Fruit fly (Drosophila melanogaster) whole organism, embryonic: ENCODE results near the gene CkIIalpha-i3.

Experiments used
- Ada2b ChIP-seq: fragments of 200-800 bp; sonication (Bioruptor generic); IDR thresholded peaks from 2 replicates; pipeline ENCODE4 v1.3.6; 2022; ENCODE audit warnings: missing biosample characterization, missing genetic modification characterization
- Aef1 ChIP-seq: fragments of 200-800 bp; sonication (Bioruptor generic); IDR thresholded peaks from 3 replicates; pipeline ENCODE4 v1.3.6; 2022; ENCODE audit warnings: missing biosample characterization, missing genetic modification characterization
- Antp ChIP-seq: fragments of 200-800 bp; sonication (Bioruptor generic); optimal IDR thresholded peaks from 3 replicates; lab custom pipeline; 2016; ENCODE audit warnings: missing biosample characterization, missing genetic modification characterization
- B-H1 ChIP-seq: fragments of 200-800 bp; sonication (Bioruptor generic); IDR thresholded peaks from 3 replicates; pipeline ENCODE4 v1.3.6; 2022; ENCODE audit warnings: missing biosample characterization, missing genetic modification characterization
- Blimp-1 ChIP-seq: fragments of 200-800 bp; sonication (Bioruptor generic); optimal IDR thresholded peaks from 3 replicates; lab custom pipeline; 2018; ENCODE audit warnings: missing biosample characterization, missing genetic modification characterization, mild to moderate bottlenecking, moderate library complexity, missing genetic modification reagents
- CG10267 ChIP-seq: fragments of 200-800 bp; sonication (Bioruptor generic); optimal IDR thresholded peaks from 2 replicates; lab custom pipeline; 2018; ENCODE audit warnings: missing biosample characterization, mild to moderate bottlenecking, missing genetic modification characterization, moderate library complexity
- CG11723 ChIP-seq: fragments of 200-800 bp; sonication (Bioruptor generic); optimal IDR thresholded peaks from 2 replicates; lab custom pipeline; 2017; ENCODE audit warnings: missing biosample characterization, mild to moderate bottlenecking, missing genetic modification characterization
- CG12391 ChIP-seq: fragments of 200-800 bp; sonication (Bioruptor generic); optimal IDR thresholded peaks from 3 replicates; lab custom pipeline; 2018; ENCODE audit warnings: missing biosample characterization, mild to moderate bottlenecking, missing genetic modification characterization, moderate library complexity
- CG13624 ChIP-seq: fragments of 200-800 bp; sonication (Bioruptor generic); optimal IDR thresholded peaks from 2 replicates; lab custom pipeline; 2016; ENCODE audit warnings: missing biosample characterization, missing genetic modification characterization
- CG14441 ChIP-seq: fragments of 200-800 bp; sonication (Bioruptor generic); IDR thresholded peaks from 2 replicates; pipeline ENCODE4 v1.3.6; 2022; ENCODE audit warnings: missing biosample characterization, missing genetic modification characterization
- CG17359 ChIP-seq: fragments of 200-800 bp; sonication (Bioruptor generic); optimal IDR thresholded peaks from 3 replicates; lab custom pipeline; 2018; ENCODE audit warnings: missing biosample characterization, mild to moderate bottlenecking, missing genetic modification characterization, moderate library complexity
- CG32772 ChIP-seq: fragments of 200-800 bp; sonication (Bioruptor generic); IDR thresholded peaks from 2 replicates; pipeline ENCODE4 v1.3.6; 2022; ENCODE audit warnings: missing biosample characterization, missing genetic modification characterization
- CG4820 ChIP-seq: fragments of 200-800 bp; sonication (Bioruptor generic); optimal IDR thresholded peaks from 3 replicates; lab custom pipeline; 2016; ENCODE audit warnings: missing biosample characterization, missing genetic modification characterization
- CG5180 ChIP-seq: fragments of 200-800 bp; sonication (Bioruptor generic); optimal IDR thresholded peaks from 3 replicates; lab custom pipeline; 2017; ENCODE audit warnings: missing biosample characterization, missing genetic modification characterization, mild to moderate bottlenecking, moderate library complexity, missing genetic modification reagents
- CG5953 ChIP-seq: fragments of 200-800 bp; sonication (Bioruptor generic); IDR thresholded peaks from 2 replicates; pipeline ENCODE4 v1.3.6; 2022; ENCODE audit warnings: missing biosample characterization, missing genetic modification characterization
- CG6272 ChIP-seq: fragments of 200-800 bp; sonication (Bioruptor generic); IDR thresholded peaks from 2 replicates; pipeline ENCODE4 v1.3.6; 2022; ENCODE audit warnings: missing biosample characterization, missing genetic modification characterization
- CG8388 ChIP-seq: fragments of 200-800 bp; sonication (Bioruptor generic); optimal IDR thresholded peaks from 2 replicates; lab custom pipeline; 2019; ENCODE audit warnings: missing biosample characterization, mild to moderate bottlenecking, missing genetic modification characterization, moderate library complexity
- CG9727 ChIP-seq: fragments of 200-800 bp; sonication (Bioruptor generic); optimal IDR thresholded peaks from 3 replicates; lab custom pipeline; 2017; ENCODE audit warnings: missing biosample characterization, mild to moderate bottlenecking, missing genetic modification characterization
- CG9932 ChIP-seq: fragments of 200-800 bp; sonication (Bioruptor generic); IDR thresholded peaks from 2 replicates; pipeline ENCODE4 v1.3.6; 2022; ENCODE audit warnings: missing biosample characterization, missing genetic modification characterization
- CTCF ChIP-seq: fragments of 200-800 bp; sonication (Bioruptor generic); optimal IDR thresholded peaks from 2 replicates; lab custom pipeline; 2017; ENCODE audit warnings: missing biosample characterization, mild to moderate bottlenecking, missing genetic modification characterization, moderate library complexity
- Camta ChIP-seq: fragments of 200-800 bp; sonication (Bioruptor generic); optimal IDR thresholded peaks from 2 replicates; lab custom pipeline; 2016; ENCODE audit warnings: missing biosample characterization, missing genetic modification characterization
- CkIIα-i1 ChIP-seq: fragments of 200-800 bp; sonication (Bioruptor generic); IDR thresholded peaks from 2 replicates; pipeline ENCODE4 v1.3.6; 2022; ENCODE audit warnings: missing biosample characterization, missing genetic modification characterization
- CrebB ChIP-seq: fragments of 200-800 bp; sonication (Bioruptor generic); optimal IDR thresholded peaks from 3 replicates; lab custom pipeline; 2018; ENCODE audit warnings: missing biosample characterization, mild to moderate bottlenecking, missing genetic modification characterization
- Dbx ChIP-seq: fragments of 200-800 bp; sonication (Bioruptor generic); IDR thresholded peaks from 3 replicates; pipeline ENCODE4 v1.3.6; 2022; ENCODE audit warnings: missing biosample characterization, missing genetic modification characterization
- Eip74EF ChIP-seq, 2 experiments: fragments of 200-800 bp in 1 of 2; fragments of >200 bp in 1 of 2; sonication (Bioruptor generic) in 1 of 2; optimal IDR thresholded peaks; 2 replicates each; lab custom pipeline; 2017 to 2019; ENCODE audit warnings: missing biosample characterization in 2 of 2, missing genetic modification characterization in 2 of 2, mild to moderate bottlenecking in 1 of 2, moderate library complexity in 1 of 2
- HLH3B ChIP-seq: fragments of 200-800 bp; sonication (Bioruptor generic); IDR thresholded peaks from 2 replicates; pipeline ENCODE4 v1.3.6; 2022; ENCODE audit warnings: missing biosample characterization, missing genetic modification characterization
- HLH4C ChIP-seq: fragments of 200-800 bp; sonication (Bioruptor generic); IDR thresholded peaks from 3 replicates; pipeline ENCODE4 v1.3.6; 2022; ENCODE audit warnings: missing biosample characterization, missing genetic modification characterization; ENCODE audit not compliant: partially characterized antibody
- HLHmδ ChIP-seq: fragments of 200-800 bp; sonication (Bioruptor generic); optimal IDR thresholded peaks from 2 replicates; lab custom pipeline; 2018; ENCODE audit warnings: missing biosample characterization, mild to moderate bottlenecking, missing genetic modification characterization, moderate library complexity
- NC2β ChIP-seq: fragments of 200-800 bp; sonication (Bioruptor generic); optimal IDR thresholded peaks from 2 replicates; lab custom pipeline; 2016; ENCODE audit warnings: missing biosample characterization, missing genetic modification characterization
- az2 ChIP-seq: fragments of 200-800 bp; sonication (Bioruptor generic); optimal IDR thresholded peaks from 3 replicates; lab custom pipeline; 2016; ENCODE audit warnings: missing biosample characterization, missing genetic modification characterization
- chif ChIP-seq, 2 experiments: fragments of 200-800 bp; sonication (Bioruptor generic); optimal IDR thresholded peaks; 3 replicates each; lab custom pipeline; 2016; ENCODE audit warnings: missing biosample characterization in 2 of 2, missing genetic modification characterization in 2 of 2
- chm ChIP-seq: fragments of 200-800 bp; sonication (Bioruptor generic); IDR thresholded peaks from 2 replicates; pipeline ENCODE4 v1.3.6; 2022; ENCODE audit warnings: missing biosample characterization, missing genetic modification characterization
- hkb ChIP-seq, 2 experiments: fragments of 200-800 bp in 1 of 2; fragments of >200 bp in 1 of 2; sonication (Bioruptor generic) in 1 of 2; IDR thresholded peaks in 1 of 2; optimal IDR thresholded peaks in 1 of 2; 2 replicates each; pipeline versions ENCODE4 v1.3.6 to Lab custom; 2017 to 2022; ENCODE audit warnings: missing biosample characterization in 1 of 2, missing genetic modification characterization in 1 of 2
- lilli ChIP-seq: fragments of 200-800 bp; sonication (Bioruptor generic); optimal IDR thresholded peaks from 3 replicates; lab custom pipeline; 2016; ENCODE audit warnings: missing biosample characterization, missing genetic modification characterization
- lola ChIP-seq, 3 experiments: fragments of >200 bp in 2 of 3; fragments of 200-800 bp in 1 of 3; sonication (Bioruptor generic) in 1 of 3; optimal IDR thresholded peaks; 2 replicates each; lab custom pipeline; 2017 to 2019; ENCODE audit warnings: missing biosample characterization in 3 of 3, missing genetic modification characterization in 3 of 3, mild to moderate bottlenecking in 1 of 3, moderate library complexity in 1 of 3
- lov ChIP-seq, 2 experiments: fragments of 200-800 bp in 1 of 2; fragments of >200 bp in 1 of 2; sonication (Bioruptor generic) in 1 of 2; IDR thresholded peaks in 1 of 2; optimal IDR thresholded peaks in 1 of 2; 2 replicates in 1 of 2; 3 replicates in 1 of 2; pipeline versions ENCODE4 v1.3.6 to Lab custom; 2017 to 2022; ENCODE audit warnings: missing biosample characterization in 1 of 2, missing genetic modification characterization in 1 of 2
- nmo ChIP-seq: fragments of 200-800 bp; sonication (Bioruptor generic); optimal IDR thresholded peaks from 2 replicates; lab custom pipeline; 2018; ENCODE audit warnings: missing biosample characterization, mild to moderate bottlenecking, missing genetic modification characterization, moderate library complexity
- pb ChIP-seq: fragments of 200-800 bp; sonication (Bioruptor generic); optimal IDR thresholded peaks from 3 replicates; lab custom pipeline; 2016; ENCODE audit warnings: missing biosample characterization, missing genetic modification characterization
- pnt ChIP-seq: fragments of 200-800 bp; sonication (Bioruptor generic); optimal IDR thresholded peaks from 3 replicates; lab custom pipeline; 2016; ENCODE audit warnings: missing biosample characterization, missing genetic modification characterization
- prd ChIP-seq, 3 experiments: fragments of >200 bp in 2 of 3; fragments of 200-800 bp in 1 of 3; sonication (Bioruptor generic) in 1 of 3; optimal IDR thresholded peaks in 2 of 3; IDR thresholded peaks in 1 of 3; 2 replicates in 2 of 3; 3 replicates in 1 of 3; pipeline versions ENCODE4 v1.3.6 to Lab custom; 2017 to 2022; ENCODE audit warnings: missing biosample characterization in 1 of 3, missing genetic modification characterization in 1 of 3
- ro ChIP-seq: fragments of 200-800 bp; sonication (Bioruptor generic); IDR thresholded peaks from 2 replicates; pipeline ENCODE4 v1.3.6; 2022; ENCODE audit warnings: missing biosample characterization, missing genetic modification characterization
- row ChIP-seq: fragments of 200-800 bp; sonication (Bioruptor generic); IDR thresholded peaks from 3 replicates; pipeline ENCODE4 v1.3.6; 2022; ENCODE audit warnings: missing biosample characterization, missing genetic modification characterization
- sd ChIP-seq: fragments of 200-800 bp; sonication (Bioruptor generic); optimal IDR thresholded peaks from 3 replicates; lab custom pipeline; 2018; ENCODE audit warnings: missing biosample characterization, mild to moderate bottlenecking, missing genetic modification characterization, moderate library complexity
- ssp ChIP-seq: fragments of 200-800 bp; sonication (Bioruptor generic); IDR thresholded peaks from 2 replicates; pipeline ENCODE4 v1.3.6; 2022; ENCODE audit warnings: missing biosample characterization, missing genetic modification characterization
- tgo ChIP-seq: fragments of 200-800 bp; sonication (Bioruptor generic); IDR thresholded peaks from 3 replicates; pipeline ENCODE4 v1.3.6; 2022; ENCODE audit warnings: missing biosample characterization, missing genetic modification characterization
- tna ChIP-seq: fragments of 200-800 bp; sonication (Bioruptor generic); IDR thresholded peaks from 2 replicates; pipeline ENCODE4 v1.3.6; 2022; ENCODE audit warnings: missing biosample characterization, missing genetic modification characterization; ENCODE audit not compliant: partially characterized antibody
- unpg ChIP-seq: fragments of 200-800 bp; sonication (Bioruptor generic); optimal IDR thresholded peaks from 3 replicates; lab custom pipeline; 2018; ENCODE audit warnings: missing biosample characterization, mild to moderate bottlenecking, missing genetic modification characterization, moderate library complexity
- usp ChIP-seq: fragments of >200 bp; optimal IDR thresholded peaks from 2 replicates; lab custom pipeline; 2017; ENCODE audit warnings: missing biosample characterization, missing genetic modification characterization
- wor ChIP-seq: fragments of 200-800 bp; sonication (Bioruptor generic); IDR thresholded peaks from 2 replicates; pipeline ENCODE4 v1.3.6; 2022; ENCODE audit warnings: missing biosample characterization, missing genetic modification characterization

The CkIIalpha-i3 gene

dm6 chr3L:754612-755011, 44.2 kb upstream of the CkIIalpha-i3 start (continued):
- peak; percentile 39 for TF ChIP-seq CG4820
- TF ChIP-seq B-H1 (GFP tag; lab: Robert Waterston, UW): no peak
- TF ChIP-seq unpg (GFP tag; lab: Kevin White, UChicago): peak; percentile 56
- 0 out of 2 replicates have a peak, but pooled peaks have one; percentile 31 for TF ChIP-seq ssp (GFP tag; lab: Robert Waterston, UW)
- no peak for TF ChIP-seq CG5180 (GFP tag; lab: Kevin White, UChicago)
- TF ChIP-seq usp (GFP tag; lab: Kevin White, UChicago): no peak
- TF ChIP-seq Antp: no peak
- TF ChIP-seq CG9932 (GFP tag; lab: Robert Waterston, UW): no peak
- 0 out of 2 replicates have a peak, but pooled peaks have one; percentile 32 for TF ChIP-seq CG14441 (GFP tag; lab: Robert Waterston, UW)
- no peak for TF ChIP-seq NC2β (GFP tag; lab: Kevin White, UChicago)
- TF ChIP-seq wor (GFP tag; lab: Robert Waterston, UW): 0 out of 2 replicates have a peak, but pooled peaks have one; percentile 15
- no peak for TF ChIP-seq CG13624 (GFP tag; lab: Kevin White, UChicago)
- no peak for TF ChIP-seq CG6272 (GFP tag; lab: Robert Waterston, UW)
- no peak for TF ChIP-seq CG17359 (tag; lab: Kevin White, UChicago)
- TF ChIP-seq az2 (GFP tag; lab: Kevin White, UChicago): no peak
- TF ChIP-seq Dbx (GFP tag; lab: Robert Waterston, UW): no peak
- no peak for TF ChIP-seq Blimp-1
- peak; percentile 34 for TF ChIP-seq CG12391 (tag; lab: Kevin White, UChicago)
- peak; percentile 10; the same call in 1 of the 2 replicates for TF ChIP-seq HLH3B (GFP tag; lab: Robert Waterston, UW)
- peak; percentile 2 for TF ChIP-seq sd
- TF ChIP-seq pb (GFP tag; lab: Kevin White, UChicago): no peak
- peak; percentile 61; the same call in 2 of the 3 replicates for TF ChIP-seq row (GFP tag; lab: Robert Waterston, UW)
- no peak for TF ChIP-seq CG11723 (GFP tag; lab: Kevin White, UChicago)
- TF ChIP-seq lola (GFP tag; optimal IDR thresholded peaks at IDR 0.05; lab: Kevin White, UChicago): peak in 1 of 3 experiments; percentile 15
- TF ChIP-seq ro: no peak
- no peak for TF ChIP-seq lilli
- peak; percentile 18; the same call in 1 of the 3 replicates for TF ChIP-seq tgo (GFP tag; lab: Robert Waterston, UW)
- no peak for TF ChIP-seq CkIIα-i1 (GFP tag; lab: Robert Waterston, UW)
- peak; percentile 33 for TF ChIP-seq nmo (GFP tag; lab: Kevin White, UChicago)
- TF ChIP-seq chm: no peak
- peak; percentile 18 for TF ChIP-seq CG8388 (GFP tag; lab: Kevin White, UChicago)
- no peak for TF ChIP-seq CTCF (GFP tag; lab: Kevin White, UChicago)
- TF ChIP-seq CG10267 (tag; lab: Kevin White, UChicago): peak; percentile 29
- TF ChIP-seq pnt (GFP tag; lab: Kevin White, UChicago): no peak
- no peak for TF ChIP-seq hkb (optimal IDR thresholded peaks at IDR 0.05; lab: Kevin White, UChicago)
- TF ChIP-seq hkb (GFP tag; IDR thresholded peaks at IDR 0.05; lab: Robert Waterston, UW): peak; percentile 67
- TF ChIP-seq Eip74EF (GFP tag; optimal IDR thresholded peaks at IDR 0.05; lab: Kevin White, UChicago): no peak
- peak; percentile 27 for TF ChIP-seq CG9727 (GFP tag; lab: Kevin White, UChicago)
- TF ChIP-seq CrebB (tag; lab: Kevin White, UChicago): no peak
- TF ChIP-seq CG5953 (GFP tag; lab: Robert Waterston, UW): no peak
- TF ChIP-seq Ada2b: peak; percentile 33; the same call in 1 of the 2 replicates
- no peak for TF ChIP-seq Aef1 (GFP tag; lab: Robert Waterston, UW)
- no peak for TF ChIP-seq HLHmδ (GFP tag; lab: Kevin White, UChicago)
- no peak for TF ChIP-seq HLH4C (GFP tag; lab: Robert Waterston, UW)
- peak; percentile 56; the same call in 1 of the 2 replicates for TF ChIP-seq CG32772 (GFP tag; lab: Robert Waterston, UW)
- TF ChIP-seq prd (optimal IDR thresholded peaks at IDR 0.05; lab: Kevin White, UChicago): no peak
- TF ChIP-seq prd (GFP tag; IDR thresholded peaks at IDR 0.05; lab: Robert Waterston, UW): peak; percentile 57; the same call in 2 of the 3 replicates
- TF ChIP-seq lov (optimal IDR thresholded peaks at IDR 0.05; lab: Kevin White, UChicago): no peak
- TF ChIP-seq lov (GFP tag; IDR thresholded peaks at IDR 0.05; lab: Robert Waterston, UW): 0 out of 3 replicates have a peak, but pooled peaks have one; percentile 10
- TF ChIP-seq Camta (GFP tag; lab: Kevin White, UChicago): peak; percentile 6
- no peak for TF ChIP-seq tna
- peak; percentile 5 to 24 for TF ChIP-seq chif (GFP tag; optimal IDR thresholded peaks at IDR 0.05; lab: Kevin White, UChicago)
